Fruit fly (Drosophila melanogaster) whole organism, embryonic: Measurements from ENCODE around the gene CG9018.

Source experiments
- Abd-B ChIP-seq: fragments of 200-800 bp; sonication (Bioruptor generic); optimal IDR thresholded peaks from 2 replicates; lab custom pipeline; 2018; ENCODE audit warnings: missing biosample characterization, mild to moderate bottlenecking, missing genetic modification characterization, moderate library complexity
- CG11247 ChIP-seq: fragments of 200-800 bp; sonication (Bioruptor generic); IDR thresholded peaks from 2 replicates; pipeline ENCODE4 v1.3.6; 2022; ENCODE audit warnings: missing biosample characterization, missing genetic modification characterization
- CG11456 ChIP-seq: fragments of 200-800 bp; sonication (Bioruptor generic); IDR thresholded peaks from 3 replicates; pipeline ENCODE4 v1.3.6; 2022; ENCODE audit warnings: missing biosample characterization, missing genetic modification characterization
- CG14441 ChIP-seq: fragments of 200-800 bp; sonication (Bioruptor generic); IDR thresholded peaks from 2 replicates; pipeline ENCODE4 v1.3.6; 2022; ENCODE audit warnings: missing biosample characterization, missing genetic modification characterization
- CG14860 ChIP-seq: fragments of 200-800 bp; sonication (Bioruptor generic); IDR thresholded peaks from 3 replicates; pipeline ENCODE4 v1.3.6; 2022; ENCODE audit warnings: missing biosample characterization, missing genetic modification characterization; ENCODE audit not compliant: partially characterized antibody
- CG17568 ChIP-seq: fragments of 200-800 bp; sonication (Bioruptor generic); optimal IDR thresholded peaks from 2 replicates; lab custom pipeline; 2018; ENCODE audit warnings: missing biosample characterization, mild to moderate bottlenecking, missing genetic modification characterization, moderate library complexity
- CG18011 ChIP-seq: fragments of 200-800 bp; sonication (Bioruptor generic); optimal IDR thresholded peaks from 2 replicates; lab custom pipeline; 2017; ENCODE audit warnings: missing biosample characterization, missing genetic modification characterization, mild to moderate bottlenecking, moderate library complexity, missing genotype
- CG18476 ChIP-seq: fragments of 200-800 bp; sonication (Bioruptor generic); optimal IDR thresholded peaks from 2 replicates; lab custom pipeline; 2016; ENCODE audit warnings: missing biosample characterization, mild to moderate bottlenecking, missing genetic modification characterization
- CG18764 ChIP-seq: fragments of 200-800 bp; sonication (Bioruptor generic); optimal IDR thresholded peaks from 3 replicates; lab custom pipeline; 2016; ENCODE audit warnings: missing biosample characterization, missing genetic modification characterization
- CG2129 ChIP-seq: fragments of 200-800 bp; sonication (Bioruptor generic); IDR thresholded peaks from 2 replicates; pipeline ENCODE4 v1.3.6; 2022; ENCODE audit warnings: missing biosample characterization, missing genetic modification characterization; ENCODE audit not compliant: partially characterized antibody
- CG2199 ChIP-seq: fragments of 200-800 bp; sonication (Bioruptor generic); IDR thresholded peaks from 3 replicates; pipeline ENCODE4 v1.3.6; 2022; ENCODE audit warnings: missing biosample characterization, missing genetic modification characterization
- CG2889 ChIP-seq: fragments of 200-800 bp; sonication (Bioruptor generic); IDR thresholded peaks from 3 replicates; pipeline ENCODE4 v1.3.6; 2022; ENCODE audit warnings: missing biosample characterization, missing genetic modification characterization
- CG30431 ChIP-seq: fragments of 200-800 bp; sonication (Bioruptor generic); optimal IDR thresholded peaks from 2 replicates; lab custom pipeline; 2017; ENCODE audit warnings: missing biosample characterization, missing genetic modification characterization
- CG34376 ChIP-seq: fragments of 200-800 bp; sonication (Bioruptor generic); optimal IDR thresholded peaks from 2 replicates; lab custom pipeline; 2018; ENCODE audit warnings: missing biosample characterization, mild to moderate bottlenecking, missing genetic modification characterization
- CG4617 ChIP-seq: fragments of 200-800 bp; sonication (Bioruptor generic); optimal IDR thresholded peaks from 3 replicates; lab custom pipeline; 2016; ENCODE audit warnings: missing biosample characterization, missing genetic modification characterization, borderline replicate concordance
- CG4820 ChIP-seq: fragments of 200-800 bp; sonication (Bioruptor generic); optimal IDR thresholded peaks from 3 replicates; lab custom pipeline; 2016; ENCODE audit warnings: missing biosample characterization, missing genetic modification characterization
- CG5953 ChIP-seq: fragments of 200-800 bp; sonication (Bioruptor generic); IDR thresholded peaks from 2 replicates; pipeline ENCODE4 v1.3.6; 2022; ENCODE audit warnings: missing biosample characterization, missing genetic modification characterization
- CG6272 ChIP-seq: fragments of 200-800 bp; sonication (Bioruptor generic); IDR thresholded peaks from 2 replicates; pipeline ENCODE4 v1.3.6; 2022; ENCODE audit warnings: missing biosample characterization, missing genetic modification characterization
- CG7556 ChIP-seq: fragments of 200-800 bp; sonication (Bioruptor generic); optimal IDR thresholded peaks from 2 replicates; lab custom pipeline; 2017; ENCODE audit warnings: missing biosample characterization, mild to moderate bottlenecking, missing genetic modification characterization
- CG7839 ChIP-seq: fragments of 200-800 bp; sonication (Bioruptor generic); optimal IDR thresholded peaks from 3 replicates; lab custom pipeline; 2018; ENCODE audit warnings: missing biosample characterization, mild to moderate bottlenecking, missing genetic modification characterization, moderate library complexity
- CG8089 ChIP-seq: fragments of 200-800 bp; sonication (Bioruptor generic); optimal IDR thresholded peaks from 3 replicates; lab custom pipeline; 2016; ENCODE audit warnings: missing biosample characterization, missing genetic modification characterization
- CTCF ChIP-seq: fragments of 200-800 bp; sonication (Bioruptor generic); optimal IDR thresholded peaks from 2 replicates; lab custom pipeline; 2017; ENCODE audit warnings: missing biosample characterization, mild to moderate bottlenecking, missing genetic modification characterization, moderate library complexity
- Chrac-16 ChIP-seq: fragments of 200-800 bp; sonication (Bioruptor generic); optimal IDR thresholded peaks from 3 replicates; lab custom pipeline; 2016; ENCODE audit warnings: missing biosample characterization, missing genetic modification characterization
- CrebB ChIP-seq: fragments of 200-800 bp; sonication (Bioruptor generic); optimal IDR thresholded peaks from 3 replicates; lab custom pipeline; 2018; ENCODE audit warnings: missing biosample characterization, mild to moderate bottlenecking, missing genetic modification characterization
- Dbx ChIP-seq: fragments of 200-800 bp; sonication (Bioruptor generic); IDR thresholded peaks from 3 replicates; pipeline ENCODE4 v1.3.6; 2022; ENCODE audit warnings: missing biosample characterization, missing genetic modification characterization
- Dfd ChIP-seq, 2 experiments: fragments of >200 bp; optimal IDR thresholded peaks; 2 replicates each; lab custom pipeline; 2017; ENCODE audit warnings: missing biosample characterization in 2 of 2, missing genetic modification characterization in 2 of 2
- Hr78 ChIP-seq, 2 experiments: fragments of 200-800 bp in 1 of 2; fragments of >200 bp in 1 of 2; sonication (Bioruptor generic) in 1 of 2; optimal IDR thresholded peaks; 2 replicates each; lab custom pipeline; 2017 to 2019; ENCODE audit warnings: missing biosample characterization in 2 of 2, missing genetic modification characterization in 2 of 2, mild to moderate bottlenecking in 1 of 2, moderate library complexity in 1 of 2
- Kr ChIP-seq: fragments of 200-800 bp; sonication (Bioruptor generic); optimal IDR thresholded peaks from 2 replicates; lab custom pipeline; 2017; ENCODE audit warnings: missing biosample characterization, mild to moderate bottlenecking, missing genetic modification characterization
- Neu2 ChIP-seq: fragments of 200-800 bp; sonication (Bioruptor generic); optimal IDR thresholded peaks from 3 replicates; lab custom pipeline; 2016; ENCODE audit warnings: missing biosample characterization, missing genetic modification characterization, borderline replicate concordance
- Sin3A ChIP-seq: fragments of >200 bp; optimal IDR thresholded peaks from 2 replicates; lab custom pipeline; 2018
- Taf1 ChIP-seq: fragments of 200-800 bp; sonication (Bioruptor generic); IDR thresholded peaks from 2 replicates; pipeline ENCODE4 v1.3.6; 2022; ENCODE audit warnings: missing biosample characterization, missing genetic modification characterization
- bab2 ChIP-seq: fragments of 200-800 bp; sonication (Bioruptor generic); optimal IDR thresholded peaks from 2 replicates; lab custom pipeline; 2016; ENCODE audit warnings: missing biosample characterization, missing genetic modification characterization
- croc ChIP-seq: fragments of 200-800 bp; sonication (Bioruptor generic); conservative IDR thresholded peaks from 3 replicates; pipeline ENCODE4 v1.3.6; 2022; ENCODE audit warnings: missing biosample characterization, missing genetic modification characterization
- crol ChIP-seq: fragments of 200-800 bp; sonication (Bioruptor generic); IDR thresholded peaks from 2 replicates; pipeline ENCODE4 v1.3.6; 2022; ENCODE audit warnings: missing biosample characterization, missing genetic modification characterization
- danr ChIP-seq: fragments of 200-800 bp; sonication (Bioruptor generic); IDR thresholded peaks from 2 replicates; pipeline ENCODE4 v1.3.6; 2022; ENCODE audit warnings: missing biosample characterization, missing genetic modification characterization
- dimm ChIP-seq: fragments of 200-800 bp; sonication (Bioruptor generic); IDR thresholded peaks from 2 replicates; pipeline ENCODE4 v1.3.6; 2022; ENCODE audit warnings: missing biosample characterization, missing genetic modification characterization
- dpn ChIP-seq, 2 experiments: fragments of 200-800 bp; sonication (Bioruptor generic); optimal IDR thresholded peaks; 3 replicates each; lab custom pipeline; 2016; ENCODE audit warnings: missing biosample characterization in 2 of 2, missing genetic modification characterization in 2 of 2
- en ChIP-seq: fragments of 200-800 bp; sonication (Bioruptor generic); optimal IDR thresholded peaks from 2 replicates; lab custom pipeline; 2016; ENCODE audit warnings: missing biosample characterization, missing genetic modification characterization
- eyg ChIP-seq: fragments of 200-800 bp; sonication (Bioruptor generic); optimal IDR thresholded peaks from 3 replicates; lab custom pipeline; 2016; ENCODE audit warnings: missing biosample characterization, missing genetic modification characterization
- hb ChIP-seq: fragments of 200-800 bp; sonication (Bioruptor generic); IDR thresholded peaks from 3 replicates; pipeline ENCODE4 v1.3.6; 2022; ENCODE audit warnings: missing biosample characterization, missing genetic modification characterization; ENCODE audit not compliant: partially characterized antibody
- hkb ChIP-seq, 2 experiments: fragments of 200-800 bp in 1 of 2; fragments of >200 bp in 1 of 2; sonication (Bioruptor generic) in 1 of 2; IDR thresholded peaks in 1 of 2; optimal IDR thresholded peaks in 1 of 2; 2 replicates each; pipeline versions ENCODE4 v1.3.6 to Lab custom; 2017 to 2022; ENCODE audit warnings: missing biosample characterization in 1 of 2, missing genetic modification characterization in 1 of 2
- jing ChIP-seq: fragments of 200-800 bp; sonication (Bioruptor generic); optimal IDR thresholded peaks from 2 replicates; lab custom pipeline; 2018; ENCODE audit warnings: missing biosample characterization, mild to moderate bottlenecking, missing genetic modification characterization
- jumu ChIP-seq: fragments of 200-800 bp; sonication (Bioruptor generic); optimal IDR thresholded peaks from 3 replicates; lab custom pipeline; 2016; ENCODE audit warnings: missing biosample characterization, missing genetic modification characterization
- klu ChIP-seq: fragments of 200-800 bp; sonication (Bioruptor generic); IDR thresholded peaks from 2 replicates; pipeline ENCODE4 v1.3.6; 2022; ENCODE audit warnings: missing biosample characterization, missing genetic modification characterization
- lilli ChIP-seq: fragments of 200-800 bp; sonication (Bioruptor generic); optimal IDR thresholded peaks from 3 replicates; lab custom pipeline; 2016; ENCODE audit warnings: missing biosample characterization, missing genetic modification characterization
- luna ChIP-seq: fragments of 200-800 bp; sonication (Bioruptor generic); optimal IDR thresholded peaks from 2 replicates; lab custom pipeline; 2016; ENCODE audit warnings: missing biosample characterization, missing genetic modification characterization
- nom ChIP-seq: fragments of 200-800 bp; sonication (Bioruptor generic); optimal IDR thresholded peaks from 2 replicates; lab custom pipeline; 2017; ENCODE audit warnings: missing biosample characterization, missing genetic modification characterization, mild to moderate bottlenecking, moderate library complexity, missing genetic modification reagents
- pros ChIP-seq: fragments of 200-800 bp; sonication (Bioruptor generic); optimal IDR thresholded peaks from 3 replicates; lab custom pipeline; 2019; ENCODE audit warnings: missing biosample characterization, mild to moderate bottlenecking, missing genetic modification characterization, moderate library complexity
- pzg ChIP-seq: fragments of 200-800 bp; sonication (Bioruptor generic); optimal IDR thresholded peaks from 3 replicates; lab custom pipeline; 2018; ENCODE audit warnings: missing biosample characterization, mild to moderate bottlenecking, missing genetic modification characterization, moderate library complexity
- sqz ChIP-seq: fragments of 200-800 bp; sonication (Bioruptor generic); optimal IDR thresholded peaks from 3 replicates; lab custom pipeline; 2018; ENCODE audit warnings: missing biosample characterization, mild to moderate bottlenecking, missing genetic modification characterization
- twi ChIP-seq: fragments of 200-800 bp; optimal IDR thresholded peaks from 2 replicates; lab custom pipeline; 2019; ENCODE audit warnings: missing biosample characterization, mild to moderate bottlenecking, missing genetic modification characterization, moderate library complexity

Gene CG9018

DNA sequence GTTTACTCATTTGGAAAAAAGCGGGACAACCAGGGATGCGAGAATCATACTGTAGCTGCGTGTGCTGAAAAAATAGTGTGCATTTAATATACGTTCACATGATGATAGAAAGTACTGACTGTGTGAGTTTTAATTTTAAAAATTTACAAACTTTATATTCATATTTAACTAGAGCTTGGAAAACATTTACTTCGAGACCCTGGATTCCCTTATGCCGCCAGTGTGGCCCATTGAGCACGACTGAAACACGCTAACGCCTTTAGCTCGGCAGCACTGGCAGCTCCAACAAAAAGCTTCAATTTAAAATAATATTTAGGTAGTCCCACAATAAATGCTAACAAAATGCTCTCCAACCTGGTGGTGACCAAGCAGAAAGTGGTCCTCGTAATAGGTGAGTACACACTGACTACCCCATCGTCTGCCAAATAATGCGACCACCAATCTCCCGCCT is 20.6 kb upstream of the CG9018 start, which contains the start of the genes CG1275 and Elp5 (continued):
- peak; percentile 99 for TF ChIP-seq lilli
- TF ChIP-seq pros = peak; percentile 40
- no peak for TF ChIP-seq CG14860 (GFP tag; lab: Robert Waterston, UW)
- TF ChIP-seq CG30431 (GFP tag; lab: Kevin White, UChicago) = peak; percentile 97
- peak; percentile 100 for TF ChIP-seq CG11247 (GFP tag; lab: Robert Waterston, UW)
- peak; percentile 95 for TF ChIP-seq twi (tag; lab: Kevin White, UChicago)
- peak in 1 of 2 experiments; percentile 89 for TF ChIP-seq Hr78 (GFP tag; optimal IDR thresholded peaks at IDR 0.05; lab: Kevin White, UChicago)
- TF ChIP-seq CG8089 (GFP tag; lab: Kevin White, UChicago) = peak; percentile 94
- peak; percentile 99 for TF ChIP-seq dimm (GFP tag; lab: Robert Waterston, UW)
- peak in 1 of 2 experiments; percentile 51 for TF ChIP-seq Dfd (GFP tag; optimal IDR thresholded peaks at IDR 0.05; lab: Kevin White, UChicago)
- peak; percentile 95 for TF ChIP-seq CG18476
- no peak for TF ChIP-seq hb (GFP tag; lab: Robert Waterston, UW)
- peak; percentile 96 for TF ChIP-seq CG4617 (GFP tag; lab: Kevin White, UChicago)
- TF ChIP-seq hkb (optimal IDR thresholded peaks at IDR 0.05; lab: Kevin White, UChicago) = no peak
- TF ChIP-seq hkb (GFP tag; IDR thresholded peaks at IDR 0.05; lab: Robert Waterston, UW) = peak; percentile 99
- peak; percentile 94 for TF ChIP-seq CG18764 (GFP tag; lab: Kevin White, UChicago)
- TF ChIP-seq Dbx (GFP tag; lab: Robert Waterston, UW) = peak; percentile 99
- peak; percentile 98 for TF ChIP-seq Abd-B
- TF ChIP-seq danr (GFP tag; lab: Robert Waterston, UW) = peak; percentile 99
- TF ChIP-seq CG17568 (GFP tag; lab: Kevin White, UChicago) = no peak
- TF ChIP-seq CG6272 (GFP tag; lab: Robert Waterston, UW) = peak; percentile 99
- TF ChIP-seq nom (GFP tag; lab: Kevin White, UChicago) = peak; percentile 93
- peak; percentile 97 for TF ChIP-seq CG34376 (GFP tag; lab: Kevin White, UChicago)
- peak; percentile 94 for TF ChIP-seq CG4820 (GFP tag; lab: Kevin White, UChicago)
- peak; percentile 100 for TF ChIP-seq CG14441 (GFP tag; lab: Robert Waterston, UW)
- peak; percentile 88 for TF ChIP-seq luna (GFP tag; lab: Kevin White, UChicago)
- TF ChIP-seq pzg = peak; percentile 64
- TF ChIP-seq bab2 (GFP tag; lab: Kevin White, UChicago) = peak; percentile 98
- peak; percentile 94 for TF ChIP-seq jumu (GFP tag; lab: Kevin White, UChicago)
- TF ChIP-seq CG2889 (GFP tag; lab: Robert Waterston, UW) = peak; percentile 99
- TF ChIP-seq CG2199 (GFP tag; lab: Robert Waterston, UW) = peak; percentile 100
- peak; percentile 99 for TF ChIP-seq Taf1
- TF ChIP-seq sqz (GFP tag; lab: Kevin White, UChicago) = peak; percentile 88
- TF ChIP-seq en = peak; percentile 93
- peak; percentile 84 for TF ChIP-seq crol (GFP tag; lab: Robert Waterston, UW)
- TF ChIP-seq croc (GFP tag; lab: Robert Waterston, UW) = peak; percentile 99
- peak; percentile 100 for TF ChIP-seq CG11456
- peak; percentile 99 for TF ChIP-seq CG5953 (GFP tag; lab: Robert Waterston, UW)
- TF ChIP-seq CG7556 (GFP tag; lab: Kevin White, UChicago) = peak; percentile 96
- TF ChIP-seq Sin3A (lab: Kevin White, UChicago) = peak; percentile 39
- TF ChIP-seq Kr (GFP tag; lab: Kevin White, UChicago) = peak; percentile 45
- TF ChIP-seq klu (GFP tag; lab: Robert Waterston, UW) = peak; percentile 99
- TF ChIP-seq Neu2 (GFP tag; lab: Kevin White, UChicago) = peak; percentile 87
- TF ChIP-seq CG18011 (GFP tag; lab: Kevin White, UChicago) = peak; percentile 91
- peak; percentile 99 for TF ChIP-seq CG7839 (tag; lab: Kevin White, UChicago)
- TF ChIP-seq Chrac-16 (GFP tag; lab: Kevin White, UChicago) = peak; percentile 98
- peak; percentile 38 for TF ChIP-seq CTCF (GFP tag; lab: Kevin White, UChicago)
- no peak for TF ChIP-seq CG2129
- peak; percentile 96 for TF ChIP-seq CrebB (tag; lab: Kevin White, UChicago)
- TF ChIP-seq jing (GFP tag; lab: Kevin White, UChicago) = peak; percentile 96
- peak; percentile 97 to 98 for TF ChIP-seq dpn (GFP tag; optimal IDR thresholded peaks at IDR 0.05; lab: Kevin White, UChicago)
- peak; percentile 94 for TF ChIP-seq eyg (GFP tag; lab: Kevin White, UChicago)
